Worm (Caenorhabditis elegans) whole organism, midembryonic: Measurements from ENCODE around the gene ZK546.4.

Source experiments
- T22C8.4 ChIP-seq: fragments of 200-800 bp; sonication (Bioruptor generic); IDR thresholded peaks from 2 replicates; pipeline ENCODE4 v1.3.6; 2022; ENCODE audit warnings: missing genetic modification characterization, missing compliant biosample characterization
- cog-1 ChIP-seq: sonication (generic microtip); optimal IDR thresholded peaks from 2 replicates; lab custom pipeline; 2016; ENCODE audit warnings: missing genetic modification characterization, missing compliant biosample characterization
- flt-1 ChIP-seq: fragments of 200-800 bp; sonication (Bioruptor generic); IDR thresholded peaks from 2 replicates; pipeline ENCODE4 v1.3.6; 2022; ENCODE audit warnings: missing genetic modification characterization, missing compliant biosample characterization
- klf-2 ChIP-seq: fragments of 200-800 bp; sonication (Bioruptor generic); conservative IDR thresholded peaks from 2 replicates; pipeline ENCODE4 v1.3.6; 2022; ENCODE audit warnings: missing genetic modification reagents, missing genetic modification characterization, missing compliant biosample characterization
- med-1 ChIP-seq: sonication (generic microtip); optimal IDR thresholded peaks from 2 replicates; lab custom pipeline; 2017; ENCODE audit warnings: missing genetic modification characterization, mild to moderate bottlenecking, missing compliant biosample characterization, antibody characterized with exemption, missing genetic modification reagents; ENCODE audit not compliant: insufficient read depth
- ref-1 ChIP-seq: fragments of 200-800 bp; sonication (Bioruptor generic); conservative IDR thresholded peaks from 2 replicates; pipeline ENCODE4 v1.3.6; 2022; ENCODE audit warnings: missing genetic modification reagents, missing genetic modification characterization, missing compliant biosample characterization
- tab-1 ChIP-seq: fragments of 200-800 bp; sonication (Bioruptor generic); IDR thresholded peaks from 2 replicates; pipeline ENCODE4 v1.3.6; 2022; ENCODE audit warnings: missing genetic modification characterization, missing compliant biosample characterization
- ztf-23 ChIP-seq: fragments of 200-800 bp; sonication (Bioruptor generic); IDR thresholded peaks from 2 replicates; pipeline ENCODE4 v1.3.6; 2022; ENCODE audit warnings: missing genetic modification reagents, missing genetic modification characterization, missing compliant biosample characterization
- ztf-29 ChIP-seq: fragments of 200-800 bp; sonication (Bioruptor generic); IDR thresholded peaks from 2 replicates; pipeline ENCODE4 v1.3.6; 2022; ENCODE audit warnings: missing genetic modification reagents, missing genetic modification characterization, missing compliant biosample characterization

Gene ZK546.4

DNA sequence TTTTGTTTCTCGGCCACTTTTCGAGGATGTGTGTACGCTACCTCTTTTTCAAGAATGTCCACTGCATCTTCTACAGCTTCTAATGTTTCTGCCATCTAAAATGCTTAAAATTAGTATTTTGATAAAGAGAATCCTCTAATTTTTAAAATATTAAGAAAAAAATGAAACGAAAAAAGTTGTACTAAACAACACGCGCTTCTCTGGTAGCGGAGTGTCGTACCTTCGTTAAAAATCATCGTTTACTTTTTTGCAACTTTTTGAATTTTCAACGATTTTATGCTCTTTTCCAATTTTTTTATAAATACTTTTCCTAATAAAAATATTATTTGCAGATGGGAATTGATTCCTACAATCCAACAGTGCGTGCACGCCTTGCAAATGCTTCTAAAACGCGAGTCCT lies 7.9 kb downstream of the ZK546.4 start, which contains the start of the genes gldi-11 and ZK546.2:
gldi-11 (minus strand) TSS at position 95 of the 400 bp plus-strand sequence.
ZK546.2 (plus strand) TSS at position 333 of the 400 bp plus-strand sequence.
- TF ChIP-seq cog-1 (tag; lab: Kevin White, UChicago) (no peak), ztf-23 (GFP tag; lab: Robert Waterston, UW) (no peak)

DNA sequence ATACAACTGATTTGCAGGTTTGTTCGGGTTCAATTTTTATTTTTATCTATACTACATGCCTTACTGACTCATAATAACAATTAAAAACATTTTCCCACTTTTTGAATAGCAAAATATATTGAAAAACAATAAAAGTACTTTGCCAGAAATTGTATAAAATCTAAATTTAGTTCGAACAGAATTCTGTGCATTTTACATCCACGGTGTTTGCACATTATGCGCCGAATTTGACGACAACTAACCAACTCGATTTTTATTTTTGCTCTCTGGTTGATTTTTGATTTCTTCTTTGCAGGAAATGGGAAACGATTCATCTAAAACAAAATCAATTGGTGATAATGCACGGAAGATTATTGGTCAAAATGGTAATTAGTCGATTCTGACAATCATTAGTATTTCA lies 8.9 kb downstream of the ZK546.4 start:
- TF ChIP-seq tab-1 (GFP tag; lab: Robert Waterston, UW) = no peak
- TF ChIP-seq med-1 = no peak
- no peak for TF ChIP-seq klf-2 (GFP tag; lab: Robert Waterston, UW)
- no peak for TF ChIP-seq ref-1 (GFP tag; lab: Robert Waterston, UW)
- TF ChIP-seq ztf-23 (GFP tag; lab: Robert Waterston, UW) = no peak
- no peak for TF ChIP-seq flt-1 (GFP tag; lab: Robert Waterston, UW)
- no peak for TF ChIP-seq ztf-29 (GFP tag; lab: Robert Waterston, UW)
- TF ChIP-seq T22C8.4 (GFP tag; lab: Robert Waterston, UW) = no peak
- TF ChIP-seq cog-1 (tag; lab: Kevin White, UChicago) = no peak

DNA sequence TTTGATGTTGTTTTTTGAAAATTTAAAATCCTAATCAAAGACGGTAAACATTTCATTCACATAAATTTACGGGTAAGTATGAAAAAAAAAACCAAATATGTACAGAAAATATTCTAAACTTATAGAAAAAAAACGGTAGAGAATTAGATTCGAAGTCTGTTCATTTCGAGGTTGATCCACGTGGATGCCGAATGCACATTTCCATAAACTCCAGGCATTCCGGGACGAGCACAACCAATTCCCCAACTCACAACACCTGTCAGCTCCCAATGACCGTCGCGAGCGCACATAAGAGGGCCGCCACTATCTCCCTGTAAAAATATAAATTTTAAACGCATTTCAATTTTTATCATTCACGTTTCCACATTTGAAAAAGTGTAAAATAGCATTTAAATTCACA lies 10.3 kb downstream of the ZK546.4 start:
- 0 out of 2 replicates have a peak, but pooled peaks have one; percentile 15 for TF ChIP-seq ztf-23 (GFP tag; lab: Robert Waterston, UW)
- TF ChIP-seq ref-1 (GFP tag; lab: Robert Waterston, UW) = no peak

DNA sequence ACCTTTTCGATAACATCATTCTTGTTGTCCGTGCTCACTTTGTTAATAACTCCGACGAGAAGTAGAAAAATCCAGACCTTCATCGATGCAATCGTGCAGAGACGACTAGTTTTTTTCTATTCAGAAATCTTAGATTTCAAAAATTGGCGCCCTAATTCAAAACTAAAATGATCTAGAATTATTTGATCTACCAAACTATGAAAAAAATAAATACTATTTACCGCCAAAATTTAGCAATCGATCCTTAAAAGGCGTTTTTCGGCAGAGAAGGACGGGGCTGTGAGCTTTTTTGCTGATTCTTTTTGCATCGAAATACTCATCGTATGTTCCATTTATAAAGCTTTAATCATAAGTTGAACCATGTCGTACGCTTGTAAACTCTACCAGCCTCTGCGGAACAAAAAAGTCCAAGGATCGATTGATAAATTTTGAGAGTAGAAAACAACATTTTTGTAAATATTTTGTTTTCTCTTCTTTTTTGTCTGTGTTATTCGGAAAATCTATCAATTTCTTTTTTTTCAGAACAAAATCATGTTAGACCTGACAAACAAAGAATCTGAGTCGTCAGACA lies 11.6 kb downstream of the ZK546.4 start, which contains the start of the genes try-1 and zyg-12:
try-1 (minus strand) TSS at position 148 of the 571 bp plus-strand sequence.
zyg-12 (plus strand) TSS at position 521 of the 571 bp plus-strand sequence.
- no peak for TF ChIP-seq ztf-29 (GFP tag; lab: Robert Waterston, UW)
- TF ChIP-seq med-1 = no peak
- TF ChIP-seq flt-1 (GFP tag; lab: Robert Waterston, UW) = no peak
- TF ChIP-seq ref-1 (GFP tag; lab: Robert Waterston, UW) = no peak
- TF ChIP-seq ztf-23 (GFP tag; lab: Robert Waterston, UW) = no peak
- no peak for TF ChIP-seq klf-2 (GFP tag; lab: Robert Waterston, UW)
- TF ChIP-seq cog-1 (tag; lab: Kevin White, UChicago) = no peak
- no peak for TF ChIP-seq tab-1 (GFP tag; lab: Robert Waterston, UW)
- TF ChIP-seq T22C8.4 (GFP tag; lab: Robert Waterston, UW) = no peak

DNA sequence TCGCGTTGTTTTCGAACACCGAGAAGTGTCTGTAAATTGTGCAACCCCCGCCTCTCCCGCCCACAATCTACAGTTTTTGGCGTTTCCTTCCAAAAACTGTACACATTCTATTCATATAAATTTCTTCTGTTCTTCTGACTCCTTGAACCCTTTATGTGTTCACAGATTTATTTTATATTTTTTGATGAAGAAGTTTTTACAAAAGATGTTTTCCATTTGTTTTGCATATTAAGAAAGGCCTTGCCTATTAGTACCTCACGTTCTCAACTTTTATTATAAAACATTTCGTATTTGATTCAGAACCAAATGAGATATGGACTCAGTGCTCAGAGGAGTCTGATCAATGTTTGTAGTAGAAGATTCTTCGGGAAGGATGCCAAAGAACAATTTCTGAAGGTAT lies 15.4 kb downstream of the ZK546.4 start, which contains the start of gene ndx-3:
ndx-3 (plus strand) TSS at position 301 of the 400 bp plus-strand sequence.
- no peak for TF ChIP-seq ref-1 (GFP tag; lab: Robert Waterston, UW)
- no peak for TF ChIP-seq cog-1 (tag; lab: Kevin White, UChicago)
- TF ChIP-seq ztf-23 (GFP tag; lab: Robert Waterston, UW) = no peak
- no peak for TF ChIP-seq klf-2 (GFP tag; lab: Robert Waterston, UW)
- no peak for TF ChIP-seq med-1
- no peak for TF ChIP-seq tab-1 (GFP tag; lab: Robert Waterston, UW)
- no peak for TF ChIP-seq T22C8.4 (GFP tag; lab: Robert Waterston, UW)
- TF ChIP-seq ztf-29 (GFP tag; lab: Robert Waterston, UW) = no peak
- TF ChIP-seq flt-1 (GFP tag; lab: Robert Waterston, UW) = no peak

DNA sequence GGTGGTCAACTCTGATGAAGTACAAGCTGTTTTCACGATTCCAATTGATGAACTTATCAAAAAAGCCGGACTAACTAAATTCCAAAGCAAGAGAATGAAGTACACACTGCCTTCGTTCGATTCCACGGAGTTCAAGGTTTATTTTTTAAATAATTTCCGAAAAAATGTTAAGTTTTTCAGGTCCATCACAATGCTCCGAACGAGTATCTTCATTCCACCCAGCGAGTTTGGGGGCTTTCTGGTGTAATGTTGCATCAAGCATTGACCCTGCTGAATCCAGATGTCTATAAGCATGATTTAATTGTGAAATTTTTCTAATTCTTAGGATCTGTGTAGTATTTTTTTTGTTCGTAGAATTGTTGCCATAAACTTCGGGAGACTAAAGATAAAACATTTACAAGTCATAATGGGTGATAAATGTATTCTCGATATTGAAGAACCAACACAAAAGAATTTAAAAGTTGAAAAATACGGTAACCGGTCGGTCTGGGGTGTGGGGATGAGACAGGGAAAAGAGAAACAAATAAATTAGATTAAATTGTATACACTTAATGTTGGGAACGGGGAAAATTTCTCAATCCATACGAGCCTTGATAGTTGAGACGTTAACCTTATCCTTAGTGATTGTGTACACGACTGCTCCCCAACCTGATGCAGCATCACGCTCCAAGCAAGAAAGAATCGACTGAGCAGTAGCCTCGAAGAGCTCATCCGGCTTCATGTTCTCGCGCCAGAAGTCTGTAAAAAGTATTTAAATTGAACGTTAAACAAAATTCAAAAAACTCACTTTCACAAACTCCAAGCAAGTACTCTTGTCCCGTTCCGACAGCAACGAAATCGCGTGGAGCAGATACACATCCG lies 16.5 kb downstream of the ZK546.4 start:
- TF ChIP-seq flt-1 (GFP tag; lab: Robert Waterston, UW) (no peak), ztf-29 (GFP tag; lab: Robert Waterston, UW) (no peak), ref-1 (GFP tag; lab: Robert Waterston, UW) (no peak), klf-2 (GFP tag; lab: Robert Waterston, UW) (no peak), T22C8.4 (GFP tag; lab: Robert Waterston, UW) (no peak), med-1 (no peak), cog-1 (tag; lab: Kevin White, UChicago) (no peak), ztf-23 (GFP tag; lab: Robert Waterston, UW) (no peak), tab-1 (GFP tag; lab: Robert Waterston, UW) (no peak)

DNA sequence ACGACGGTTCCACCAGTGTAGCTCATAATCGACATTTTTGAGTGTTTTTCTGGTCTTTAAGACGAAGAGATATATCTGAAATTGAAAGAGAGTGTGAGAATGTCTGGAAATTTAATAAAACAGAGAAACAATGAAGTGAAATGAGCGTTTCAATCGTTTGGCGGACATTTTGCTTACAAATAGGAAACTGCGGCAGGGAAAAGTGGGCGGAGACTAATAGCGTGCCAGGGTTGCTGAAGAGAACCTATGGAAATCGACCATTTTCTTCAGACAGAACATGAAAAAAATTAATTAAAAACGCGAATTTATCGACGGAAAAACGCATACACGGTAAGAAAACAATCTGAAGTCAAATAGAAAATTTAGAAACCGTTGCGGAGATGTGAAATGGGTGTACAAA lies 17.5 kb downstream of the ZK546.4 start, which contains the start of gene pbs-3:
pbs-3 (minus strand) TSS at position 75 of the 400 bp plus-strand sequence.
- no peak for TF ChIP-seq tab-1 (GFP tag; lab: Robert Waterston, UW)
- peak; percentile 12 for TF ChIP-seq cog-1 (tag; lab: Kevin White, UChicago)
- 0 out of 2 replicates have a peak, but pooled peaks have one; percentile 56 for TF ChIP-seq flt-1 (GFP tag; lab: Robert Waterston, UW)

DNA sequence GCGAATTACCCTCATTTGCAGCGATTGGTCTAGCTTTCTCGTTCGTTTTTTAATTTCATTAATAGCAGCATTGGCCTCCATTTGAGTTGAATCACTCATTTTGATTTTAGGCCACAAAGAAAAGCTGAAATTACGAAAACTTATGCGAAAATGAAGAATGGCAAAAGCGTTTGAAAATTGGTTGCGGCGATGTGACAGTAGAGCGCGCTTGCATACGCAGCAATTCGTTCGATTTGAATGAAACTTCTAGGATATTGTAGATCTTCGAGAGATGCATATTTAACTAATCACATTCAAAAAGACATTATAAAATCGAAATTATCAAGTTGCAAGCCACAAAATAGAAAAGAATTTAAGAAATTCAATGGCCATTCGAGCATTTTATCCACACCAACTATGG lies 21.9 kb downstream of the ZK546.4 start, which contains the start of gene ulp-2:
ulp-2 (minus strand) TSS at position 158 of the 400 bp plus-strand sequence.
- 0 out of 2 replicates have a peak, but pooled peaks have one; percentile 19 for TF ChIP-seq ztf-23 (GFP tag; lab: Robert Waterston, UW)
- no peak for TF ChIP-seq ref-1 (GFP tag; lab: Robert Waterston, UW)
- TF ChIP-seq klf-2 (GFP tag; lab: Robert Waterston, UW) = no peak
- TF ChIP-seq flt-1 (GFP tag; lab: Robert Waterston, UW) = no peak
- TF ChIP-seq med-1 = no peak
- TF ChIP-seq ztf-29 (GFP tag; lab: Robert Waterston, UW) = no peak

DNA sequence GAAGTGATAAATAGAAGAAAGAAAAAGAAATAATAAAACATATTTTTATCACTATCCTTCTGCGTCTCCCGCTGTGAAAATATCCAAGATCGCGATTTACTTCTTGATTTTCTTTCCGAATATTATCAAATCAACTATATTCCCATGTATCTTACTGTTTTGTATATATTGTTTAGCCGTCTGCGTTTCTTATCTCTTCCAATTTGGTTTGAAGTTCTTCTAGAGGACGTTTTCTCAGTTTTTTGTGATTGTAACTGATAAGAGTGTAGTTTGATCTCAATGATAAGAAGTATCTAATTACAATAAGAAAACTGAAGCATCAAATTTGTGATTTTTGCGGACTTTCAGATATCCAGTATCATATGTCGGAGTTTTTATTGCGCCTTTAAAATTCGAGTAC lies 22.8 kb downstream of the ZK546.4 start:
- TF ChIP-seq ztf-23 (GFP tag; lab: Robert Waterston, UW) = no peak
- TF ChIP-seq med-1 = no peak
- TF ChIP-seq ref-1 (GFP tag; lab: Robert Waterston, UW) = no peak
- no peak for TF ChIP-seq flt-1 (GFP tag; lab: Robert Waterston, UW)
- TF ChIP-seq ztf-29 (GFP tag; lab: Robert Waterston, UW) = no peak
- TF ChIP-seq klf-2 (GFP tag; lab: Robert Waterston, UW) = no peak
- TF ChIP-seq cog-1 (tag; lab: Kevin White, UChicago) = no peak
- no peak for TF ChIP-seq tab-1 (GFP tag; lab: Robert Waterston, UW)
- TF ChIP-seq T22C8.4 (GFP tag; lab: Robert Waterston, UW) = no peak
